Fruit fly (Drosophila melanogaster) whole organism, prepupa: Measurements from ENCODE around the gene CG7320.

Source experiments
- Blimp-1 ChIP-seq: fragments of 200-800 bp; sonication (Bioruptor generic); optimal IDR thresholded peaks from 3 replicates; lab custom pipeline; 2017; ENCODE audit warnings: missing biosample characterization, missing genetic modification characterization, mild to moderate bottlenecking, moderate library complexity, missing genetic modification reagents
- CG10669 ChIP-seq: fragments of 200-800 bp; sonication (Bioruptor generic); optimal IDR thresholded peaks from 3 replicates; lab custom pipeline; 2018; ENCODE audit warnings: missing biosample characterization, mild to moderate bottlenecking, missing genetic modification characterization, moderate library complexity
- CG11762 ChIP-seq: fragments of 200-800 bp; sonication (Bioruptor generic); optimal IDR thresholded peaks from 3 replicates; lab custom pipeline; 2016; ENCODE audit warnings: missing biosample characterization, missing genetic modification characterization; ENCODE audit not compliant: insufficient read depth
- CG11902 ChIP-seq: fragments of 200-800 bp; sonication (Bioruptor generic); optimal IDR thresholded peaks from 3 replicates; lab custom pipeline; 2016; ENCODE audit warnings: missing biosample characterization, missing genetic modification characterization
- CG15336 ChIP-seq: fragments of 200-800 bp; sonication (Bioruptor generic); IDR thresholded peaks from 2 replicates; pipeline ENCODE4 v1.3.6; 2022; ENCODE audit warnings: missing biosample characterization, missing genetic modification characterization
- CG1621 ChIP-seq: fragments of 200-800 bp; sonication (Bioruptor generic); optimal IDR thresholded peaks from 3 replicates; lab custom pipeline; 2018; ENCODE audit warnings: missing biosample characterization, mild to moderate bottlenecking, missing genetic modification characterization
- CG3032 ChIP-seq: fragments of 200-800 bp; optimal IDR thresholded peaks from 2 replicates; lab custom pipeline; 2019; ENCODE audit warnings: missing biosample characterization, mild to moderate bottlenecking, missing genetic modification characterization, moderate library complexity
- CG31627 ChIP-seq: fragments of 200-800 bp; sonication (Bioruptor generic); optimal IDR thresholded peaks from 3 replicates; lab custom pipeline; 2016; ENCODE audit warnings: missing biosample characterization, missing genetic modification characterization
- CG34406 ChIP-seq: fragments of 200-800 bp; sonication (Bioruptor generic); optimal IDR thresholded peaks from 3 replicates; lab custom pipeline; 2016; ENCODE audit warnings: missing biosample characterization, missing genetic modification characterization
- CG4318 ChIP-seq: fragments of 200-800 bp; sonication (Bioruptor generic); optimal IDR thresholded peaks from 3 replicates; lab custom pipeline; 2017; ENCODE audit warnings: missing biosample characterization, mild to moderate bottlenecking, missing genetic modification characterization
- CG6276 ChIP-seq: fragments of 200-800 bp; sonication (Bioruptor generic); optimal IDR thresholded peaks from 2 replicates; lab custom pipeline; 2017; ENCODE audit warnings: missing biosample characterization, mild to moderate bottlenecking, missing genetic modification characterization
- CG6854 ChIP-seq: fragments of 200-800 bp; sonication (Bioruptor generic); optimal IDR thresholded peaks from 2 replicates; lab custom pipeline; 2017; ENCODE audit warnings: missing biosample characterization, mild to moderate bottlenecking, missing genetic modification characterization
- CG7368 ChIP-seq: fragments of 200-800 bp; sonication (Bioruptor generic); optimal IDR thresholded peaks from 3 replicates; lab custom pipeline; 2016; ENCODE audit warnings: missing biosample characterization, missing genetic modification characterization
- CG8119 ChIP-seq: fragments of 200-800 bp; sonication (Bioruptor generic); IDR thresholded peaks from 3 replicates; pipeline ENCODE4 v1.3.6; 2022; ENCODE audit warnings: missing biosample characterization, missing genetic modification characterization
- CG8319 ChIP-seq: fragments of 200-800 bp; sonication (Bioruptor generic); optimal IDR thresholded peaks from 3 replicates; lab custom pipeline; 2016; ENCODE audit warnings: missing biosample characterization, missing genetic modification characterization
- Eip78C ChIP-seq: fragments of 200-800 bp; sonication (Bioruptor generic); peaks from one replicate; lab custom pipeline; 2016; ENCODE audit warnings: missing biosample characterization, missing genetic modification characterization
- Eip93F ChIP-seq: fragments of 200-800 bp; sonication (Bioruptor generic); optimal IDR thresholded peaks from 2 replicates; lab custom pipeline; 2016; ENCODE audit warnings: missing biosample characterization, mild to moderate bottlenecking, missing genetic modification characterization
- Ets21C ChIP-seq: fragments of 200-800 bp; sonication (Bioruptor generic); optimal IDR thresholded peaks from 3 replicates; lab custom pipeline; 2016; ENCODE audit warnings: missing biosample characterization, missing genetic modification characterization
- Ets96B ChIP-seq: fragments of 200-800 bp; optimal IDR thresholded peaks from 2 replicates; lab custom pipeline; 2019; ENCODE audit warnings: missing biosample characterization, mild to moderate bottlenecking, missing genetic modification characterization, moderate library complexity
- Hr38 ChIP-seq: sonication (Bioruptor generic); optimal IDR thresholded peaks from 2 replicates; lab custom pipeline; 2016; ENCODE audit warnings: missing biosample characterization, missing genetic modification characterization
- Hr4 ChIP-seq: fragments of 200-800 bp; sonication (Bioruptor generic); optimal IDR thresholded peaks from 3 replicates; lab custom pipeline; 2016; ENCODE audit warnings: missing biosample characterization, missing genetic modification characterization
- Lpt ChIP-seq: fragments of 200-800 bp; sonication (Bioruptor generic); optimal IDR thresholded peaks from 3 replicates; lab custom pipeline; 2016; ENCODE audit warnings: missing biosample characterization, missing genetic modification characterization
- Met ChIP-seq: fragments of 200-800 bp; sonication (Bioruptor generic); optimal IDR thresholded peaks from 3 replicates; lab custom pipeline; 2016; ENCODE audit warnings: missing biosample characterization, missing genetic modification characterization
- OdsH ChIP-seq: fragments of 200-800 bp; sonication (Bioruptor generic); optimal IDR thresholded peaks from 3 replicates; lab custom pipeline; 2016; ENCODE audit warnings: missing biosample characterization, missing genetic modification characterization
- Sox102F ChIP-seq: fragments of 200-800 bp; sonication (Bioruptor generic); optimal IDR thresholded peaks from 2 replicates; lab custom pipeline; 2016; ENCODE audit warnings: missing biosample characterization, mild to moderate bottlenecking, missing genetic modification characterization
- achi ChIP-seq: fragments of 200-800 bp; sonication (Bioruptor generic); optimal IDR thresholded peaks from 3 replicates; lab custom pipeline; 2016; ENCODE audit warnings: missing biosample characterization, missing genetic modification characterization
- dac ChIP-seq: fragments of 200-800 bp; sonication (Bioruptor generic); optimal IDR thresholded peaks from 2 replicates; lab custom pipeline; 2017; ENCODE audit warnings: missing biosample characterization, mild to moderate bottlenecking, missing genetic modification characterization
- eg ChIP-seq: fragments of 200-800 bp; sonication (Bioruptor generic); IDR thresholded peaks from 3 replicates; pipeline ENCODE4 v1.3.6; 2022; ENCODE audit warnings: missing biosample characterization, missing genetic modification characterization
- esn ChIP-seq: fragments of 200-800 bp; sonication (Bioruptor generic); optimal IDR thresholded peaks from 2 replicates; lab custom pipeline; 2016; ENCODE audit warnings: missing biosample characterization, mild to moderate bottlenecking, missing genetic modification characterization, moderate library complexity
- fd59A ChIP-seq: fragments of 200-800 bp; sonication (Bioruptor generic); optimal IDR thresholded peaks from 2 replicates; lab custom pipeline; 2017; ENCODE audit warnings: missing biosample characterization, mild to moderate bottlenecking, missing genetic modification characterization, missing genetic modification reagents
- net ChIP-seq: fragments of 200-800 bp; sonication (Bioruptor generic); optimal IDR thresholded peaks from 3 replicates; lab custom pipeline; 2016; ENCODE audit warnings: missing biosample characterization, missing genetic modification characterization
- pdm3 ChIP-seq: fragments of 200-800 bp; sonication (Bioruptor generic); optimal IDR thresholded peaks from 3 replicates; lab custom pipeline; 2016; ENCODE audit warnings: missing biosample characterization, missing genetic modification characterization
- spab ChIP-seq: fragments of 200-800 bp; sonication (Bioruptor generic); optimal IDR thresholded peaks from 2 replicates; lab custom pipeline; 2017; ENCODE audit warnings: missing biosample characterization, mild to moderate bottlenecking, missing genetic modification characterization, missing genetic modification reagents
- ss ChIP-seq, 2 experiments: fragments of 200-800 bp; sonication (Bioruptor generic); optimal IDR thresholded peaks; 2 replicates in 1 of 2; 3 replicates in 1 of 2; lab custom pipeline; 2017 to 2018; ENCODE audit warnings: mild to moderate bottlenecking in 2 of 2, missing biosample characterization in 2 of 2, missing genetic modification characterization in 2 of 2, moderate library complexity in 1 of 2
- topi ChIP-seq: fragments of 200-800 bp; sonication (Bioruptor generic); optimal IDR thresholded peaks from 3 replicates; lab custom pipeline; 2016; ENCODE audit warnings: missing biosample characterization, missing genetic modification characterization
- vri ChIP-seq: fragments of 200-800 bp; sonication (Bioruptor generic); optimal IDR thresholded peaks from 3 replicates; lab custom pipeline; 2016; ENCODE audit warnings: missing biosample characterization, mild to moderate bottlenecking, missing genetic modification characterization

Gene CG7320

dm6 chr3L:18201194-18201593, at the start of gene CG7320:
Gene CG7320, plus strand, starts transcription at chr3L:18201494.
- no peak for TF ChIP-seq CG8119 (GFP tag; lab: Robert Waterston, UW)
- TF ChIP-seq eg: no peak
- no peak for TF ChIP-seq CG11762 (GFP tag; lab: Kevin White, UChicago)
- TF ChIP-seq vri (GFP tag; lab: Kevin White, UChicago): no peak
- TF ChIP-seq fd59A (GFP tag; lab: Kevin White, UChicago): no peak
- TF ChIP-seq Ets96B (tag; lab: Kevin White, UChicago): no peak
- no peak for TF ChIP-seq Met (GFP tag; lab: Kevin White, UChicago)
- TF ChIP-seq CG34406: no peak

DNA sequence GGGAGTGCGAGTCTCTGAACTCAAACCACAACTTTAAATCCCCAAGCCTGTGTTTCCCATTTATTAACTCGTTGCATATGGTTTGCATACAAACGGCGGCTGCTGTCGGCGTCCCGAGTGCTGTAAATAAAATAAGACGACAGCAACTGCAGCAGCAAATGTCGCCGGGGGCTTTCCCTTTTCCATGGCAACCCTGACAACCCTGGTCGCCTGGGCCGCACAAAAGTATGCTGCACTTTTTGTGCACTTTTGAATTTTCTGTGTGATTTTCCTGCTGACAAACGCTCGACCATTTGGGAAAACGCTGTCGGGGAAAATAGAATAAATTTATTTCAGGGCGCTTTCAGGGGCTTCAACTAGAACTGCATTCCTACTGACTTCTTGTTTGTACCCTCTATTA, 47.2 kb upstream of the CG7320 start:
- TF ChIP-seq spab (GFP tag; lab: Kevin White, UChicago) (no peak), Ets21C (GFP tag; lab: Kevin White, UChicago) (no peak), CG8119 (GFP tag; lab: Robert Waterston, UW) (no peak), achi (GFP tag; lab: Kevin White, UChicago) (no peak), CG8319 (no peak), vri (GFP tag; lab: Kevin White, UChicago) (no peak), Hr4 (no peak), esn (GFP tag; lab: Kevin White, UChicago) (no peak)

- TF ChIP-seq ss (GFP tag; optimal IDR thresholded peaks at IDR 0.05; lab: Kevin White, UChicago) (no peak), CG31627 (no peak), topi (no peak), CG3032 (no peak), Lpt (GFP tag; lab: Kevin White, UChicago) (no peak), CG4318 (GFP tag; lab: Kevin White, UChicago) (no peak), CG8319 (no peak), Hr38 (GFP tag; lab: Kevin White, UChicago) (no peak), dac (GFP tag; lab: Kevin White, UChicago) (no peak), CG8119 (GFP tag; lab: Robert Waterston, UW) (no peak), achi (GFP tag; lab: Kevin White, UChicago) (no peak), CG1621 (tag; lab: Kevin White, UChicago) (no peak), pdm3 (GFP tag; lab: Kevin White, UChicago) (no peak)
Observed at dm6 chr3L:18161175-18161574, 40.1 kb upstream of the CG7320 start.

dm6 chr3L:18162174-18162690, 39.1 kb upstream of the CG7320 start, which contains the start of gene CG13699:
Gene CG13699, minus strand, starts transcription at chr3L:18162522.
- TF ChIP-seq Blimp-1 (GFP tag; lab: Kevin White, UChicago) (peak; percentile 97), CG15336 (GFP tag; lab: Robert Waterston, UW) (peak; percentile 48; the same call in 1 of the 2 replicates), CG11902 (GFP tag; lab: Kevin White, UChicago) (no peak), Sox102F (peak; percentile 40), Eip78C (GFP tag; lab: Kevin White, UChicago) (peak; percentile 41), CG6854 (GFP tag; lab: Kevin White, UChicago) (peak; percentile 88), CG1621 (tag; lab: Kevin White, UChicago) (peak; percentile 25), achi (GFP tag; lab: Kevin White, UChicago) (no peak), OdsH (GFP tag; lab: Kevin White, UChicago) (no peak), CG8119 (GFP tag; lab: Robert Waterston, UW) (0 out of 3 replicates have a peak, but pooled peaks have one; percentile 16)
- TF ChIP-seq, all 60 proteins: peak for 7

DNA sequence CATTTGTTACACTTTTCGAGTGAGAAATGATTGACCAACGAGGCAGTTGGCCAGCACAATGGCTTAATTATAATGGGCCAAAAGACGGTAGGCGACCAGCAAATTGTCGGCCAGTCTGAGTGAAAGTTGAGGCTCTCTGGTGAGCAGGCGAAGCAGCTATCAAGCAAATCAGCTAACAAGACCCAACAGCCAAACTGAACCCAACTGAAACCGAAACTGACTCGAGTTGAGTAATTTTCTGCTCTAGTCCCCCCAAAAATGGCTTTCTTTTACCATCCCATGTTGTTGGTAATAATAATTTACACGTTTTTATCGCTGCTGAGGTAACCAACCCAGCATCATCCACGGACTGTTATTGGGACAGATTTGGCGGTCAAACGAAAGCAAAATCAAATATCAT, 38.2 kb upstream of the CG7320 start:
- TF ChIP-seq net (GFP tag; lab: Kevin White, UChicago) (no peak), Eip93F (no peak), fd59A (GFP tag; lab: Kevin White, UChicago) (no peak), CG10669 (no peak), topi (no peak), CG7368 (GFP tag; lab: Kevin White, UChicago) (no peak), CG6276 (no peak)
